Fruit fly (Drosophila melanogaster) whole organism, embryonic: ENCODE data around the gene dpr20.

ENCODE experiments used
- Adf1 ChIP-seq: fragments of 200-800 bp; sonication (Bioruptor generic); IDR thresholded peaks from 2 replicates; pipeline ENCODE4 v1.3.6; 2022; ENCODE audit warnings: missing biosample characterization, missing genetic modification characterization
- Aef1 ChIP-seq: fragments of 200-800 bp; sonication (Bioruptor generic); IDR thresholded peaks from 3 replicates; pipeline ENCODE4 v1.3.6; 2022; ENCODE audit warnings: missing biosample characterization, missing genetic modification characterization
- Atf-2 ChIP-seq: fragments of 200-800 bp; sonication (Bioruptor generic); optimal IDR thresholded peaks from 2 replicates; lab custom pipeline; 2016; ENCODE audit warnings: missing biosample characterization, missing genetic modification characterization
- Awh ChIP-seq: fragments of 200-800 bp; sonication (Bioruptor generic); IDR thresholded peaks from 2 replicates; pipeline ENCODE4, ENCODE4 v1.3.6; 2022; ENCODE audit warnings: missing biosample characterization, missing genetic modification characterization
- BEAF-32 ChIP-seq: fragments of 200-800 bp; sonication (Bioruptor generic); optimal IDR thresholded peaks from 3 replicates; lab custom pipeline; 2017; ENCODE audit warnings: missing biosample characterization, missing genetic modification characterization, mild to moderate bottlenecking, moderate library complexity, missing genetic modification reagents
- CG10321 ChIP-seq: fragments of 200-800 bp; sonication (Bioruptor generic); IDR thresholded peaks from 2 replicates; pipeline ENCODE4 v1.3.6; 2022; ENCODE audit warnings: missing biosample characterization, missing genetic modification characterization
- CG12942 ChIP-seq: fragments of 200-800 bp; sonication (Bioruptor generic); optimal IDR thresholded peaks from 3 replicates; lab custom pipeline; 2016; ENCODE audit warnings: missing biosample characterization, missing genetic modification characterization
- CG14050 ChIP-seq: fragments of 200-800 bp; sonication (Bioruptor generic); IDR thresholded peaks from 3 replicates; pipeline ENCODE4 v1.3.6; 2022; ENCODE audit warnings: missing biosample characterization, missing genetic modification characterization
- CG1602 ChIP-seq: fragments of 200-800 bp; sonication (Bioruptor generic); optimal IDR thresholded peaks from 3 replicates; lab custom pipeline; 2016; ENCODE audit warnings: missing biosample characterization, missing genetic modification characterization
- CG17359 ChIP-seq: fragments of 200-800 bp; sonication (Bioruptor generic); optimal IDR thresholded peaks from 3 replicates; lab custom pipeline; 2018; ENCODE audit warnings: missing biosample characterization, mild to moderate bottlenecking, missing genetic modification characterization, moderate library complexity
- CG1792 ChIP-seq: fragments of 200-800 bp; sonication (Bioruptor generic); optimal IDR thresholded peaks from 2 replicates; lab custom pipeline; 2016; ENCODE audit warnings: missing biosample characterization, missing genetic modification characterization
- CG1832 ChIP-seq: fragments of 200-800 bp; sonication (Bioruptor generic); optimal IDR thresholded peaks from 2 replicates; lab custom pipeline; 2017; ENCODE audit warnings: missing biosample characterization, mild to moderate bottlenecking, missing genetic modification characterization, inconsistent platforms
- CG18619 ChIP-seq: fragments of 200-800 bp; sonication (Bioruptor generic); optimal IDR thresholded peaks from 3 replicates; lab custom pipeline; 2017; ENCODE audit warnings: missing biosample characterization, mild to moderate bottlenecking, missing genetic modification characterization
- CG30020 ChIP-seq: fragments of 200-800 bp; optimal IDR thresholded peaks from 2 replicates; lab custom pipeline; 2019; ENCODE audit warnings: missing biosample characterization, mild to moderate bottlenecking, missing genetic modification characterization, moderate library complexity
- CG30403 ChIP-seq: fragments of 200-800 bp; sonication (Bioruptor generic); optimal IDR thresholded peaks from 3 replicates; lab custom pipeline; 2016; ENCODE audit warnings: missing biosample characterization, missing genetic modification characterization
- CG33557 ChIP-seq: fragments of 200-800 bp; sonication (Bioruptor generic); optimal IDR thresholded peaks from 2 replicates; lab custom pipeline; 2019; ENCODE audit warnings: missing biosample characterization, mild to moderate bottlenecking, missing genetic modification characterization, moderate library complexity
- CG34422 ChIP-seq: fragments of 200-800 bp; sonication (Bioruptor generic); IDR thresholded peaks from 3 replicates; pipeline ENCODE4 v1.3.6; 2022; ENCODE audit warnings: missing biosample characterization, missing genetic modification characterization
- CG3847 ChIP-seq: fragments of 200-800 bp; sonication (Bioruptor generic); IDR thresholded peaks from 2 replicates; pipeline ENCODE4 v1.3.6; 2022; ENCODE audit warnings: missing biosample characterization, missing genetic modification characterization
- CG43689 ChIP-seq: fragments of 200-800 bp; sonication (Bioruptor generic); IDR thresholded peaks from 2 replicates; pipeline ENCODE4 v1.3.6; 2022; ENCODE audit warnings: missing biosample characterization, missing genetic modification characterization
- CG6654 ChIP-seq: fragments of 200-800 bp; sonication (Bioruptor generic); optimal IDR thresholded peaks from 2 replicates; lab custom pipeline; 2017; ENCODE audit warnings: missing biosample characterization, mild to moderate bottlenecking, missing genetic modification characterization
- CG7839 ChIP-seq: fragments of 200-800 bp; sonication (Bioruptor generic); optimal IDR thresholded peaks from 3 replicates; lab custom pipeline; 2018; ENCODE audit warnings: missing biosample characterization, mild to moderate bottlenecking, missing genetic modification characterization, moderate library complexity
- CoRest ChIP-seq: fragments of 200-800 bp; sonication (Bioruptor generic); optimal IDR thresholded peaks from 3 replicates; lab custom pipeline; 2018; ENCODE audit warnings: missing biosample characterization, mild to moderate bottlenecking, missing genetic modification characterization, moderate library complexity
- Dad ChIP-seq: fragments of 200-800 bp; sonication (Bioruptor generic); optimal IDR thresholded peaks from 3 replicates; lab custom pipeline; 2016; ENCODE audit warnings: missing biosample characterization, missing genetic modification characterization
- Dip3 ChIP-seq: fragments of 200-800 bp; sonication (Bioruptor generic); optimal IDR thresholded peaks from 3 replicates; lab custom pipeline; 2016; ENCODE audit warnings: missing biosample characterization, missing genetic modification characterization
- Doc2 ChIP-seq: fragments of 200-800 bp; sonication (Bioruptor generic); IDR thresholded peaks from 2 replicates; pipeline ENCODE4 v1.3.6; 2022; ENCODE audit warnings: missing biosample characterization, missing genetic modification characterization
- Doc3 ChIP-seq: fragments of 200-800 bp; sonication (Bioruptor generic); IDR thresholded peaks from 3 replicates; pipeline ENCODE4 v1.3.6; 2022; ENCODE audit warnings: missing biosample characterization, missing genetic modification characterization; ENCODE audit not compliant: partially characterized antibody
- E2f2 ChIP-seq: fragments of 200-800 bp; sonication (Bioruptor generic); IDR thresholded peaks from 2 replicates; pipeline ENCODE4 v1.3.6; 2022; ENCODE audit warnings: missing biosample characterization, missing genetic modification characterization
- ERR ChIP-seq: fragments of 200-800 bp; sonication (Bioruptor generic); optimal IDR thresholded peaks from 2 replicates; lab custom pipeline; 2016; ENCODE audit warnings: missing biosample characterization, missing genetic modification characterization
- HLH3B ChIP-seq: fragments of 200-800 bp; sonication (Bioruptor generic); IDR thresholded peaks from 2 replicates; pipeline ENCODE4 v1.3.6; 2022; ENCODE audit warnings: missing biosample characterization, missing genetic modification characterization
- HmgZ ChIP-seq: fragments of 200-800 bp; sonication (Bioruptor generic); optimal IDR thresholded peaks from 2 replicates; lab custom pipeline; 2018; ENCODE audit warnings: missing biosample characterization, mild to moderate bottlenecking, missing genetic modification characterization
- Hr51 ChIP-seq, 2 experiments: fragments of 200-800 bp; sonication (Bioruptor generic); optimal IDR thresholded peaks; 2 replicates in 1 of 2; 3 replicates in 1 of 2; lab custom pipeline; 2016 to 2018; ENCODE audit warnings: missing biosample characterization in 2 of 2, missing genetic modification characterization in 2 of 2, mild to moderate bottlenecking in 1 of 2, moderate library complexity in 1 of 2
- Mrtf ChIP-seq: fragments of 200-800 bp; sonication (Bioruptor generic); IDR thresholded peaks from 3 replicates; pipeline ENCODE4 v1.3.6; 2022; ENCODE audit warnings: missing biosample characterization, missing genetic modification characterization
- NFAT ChIP-seq: fragments of 200-800 bp; sonication (Bioruptor generic); IDR thresholded peaks from 2 replicates; pipeline ENCODE4 v1.3.6; 2022; ENCODE audit warnings: missing biosample characterization, missing genetic modification characterization
- Oaz ChIP-seq: fragments of 200-800 bp; sonication (Bioruptor generic); IDR thresholded peaks from 2 replicates; pipeline ENCODE4 v1.3.6; 2022; ENCODE audit warnings: missing biosample characterization, missing genetic modification characterization
- Poxn ChIP-seq: fragments of 200-800 bp; sonication (Bioruptor generic); IDR thresholded peaks from 2 replicates; pipeline ENCODE4 v1.3.6; 2022; ENCODE audit warnings: missing biosample characterization, missing genetic modification characterization
- Sry-δ ChIP-seq: fragments of 200-800 bp; sonication (Bioruptor generic); optimal IDR thresholded peaks from 2 replicates; lab custom pipeline; 2016; ENCODE audit warnings: missing biosample characterization, missing genetic modification characterization
- Taf1 ChIP-seq: fragments of 200-800 bp; sonication (Bioruptor generic); IDR thresholded peaks from 2 replicates; pipeline ENCODE4 v1.3.6; 2022; ENCODE audit warnings: missing biosample characterization, missing genetic modification characterization
- Usf ChIP-seq: fragments of 200-800 bp; sonication (Bioruptor generic); optimal IDR thresholded peaks from 2 replicates; lab custom pipeline; 2017; ENCODE audit warnings: missing genotype, missing biosample characterization, missing genetic modification characterization
- Xbp1 ChIP-seq: fragments of 200-800 bp; sonication (Bioruptor generic); optimal IDR thresholded peaks from 3 replicates; lab custom pipeline; 2016; ENCODE audit warnings: missing biosample characterization, mild to moderate bottlenecking, missing genetic modification characterization
- YL-1 ChIP-seq: fragments of 200-800 bp; sonication (Bioruptor generic); optimal IDR thresholded peaks from 3 replicates; lab custom pipeline; 2017; ENCODE audit warnings: missing biosample characterization, mild to moderate bottlenecking, missing genetic modification characterization
- crp ChIP-seq, 2 experiments: fragments of 200-800 bp; sonication (Bioruptor generic); optimal IDR thresholded peaks; 2 replicates in 1 of 2; 3 replicates in 1 of 2; lab custom pipeline; 2017; ENCODE audit warnings: missing biosample characterization in 2 of 2, missing genetic modification characterization in 2 of 2, mild to moderate bottlenecking in 1 of 2, moderate library complexity in 1 of 2
- dpn ChIP-seq, 2 experiments: fragments of 200-800 bp; sonication (Bioruptor generic); optimal IDR thresholded peaks; 3 replicates each; lab custom pipeline; 2016; ENCODE audit warnings: missing biosample characterization in 2 of 2, missing genetic modification characterization in 2 of 2
- gce ChIP-seq: fragments of 200-800 bp; sonication (Bioruptor generic); IDR thresholded peaks from 3 replicates; pipeline ENCODE4 v1.3.6; 2022; ENCODE audit warnings: missing biosample characterization, missing genetic modification characterization
- klu ChIP-seq: fragments of 200-800 bp; sonication (Bioruptor generic); IDR thresholded peaks from 2 replicates; pipeline ENCODE4 v1.3.6; 2022; ENCODE audit warnings: missing biosample characterization, missing genetic modification characterization
- mam ChIP-seq: fragments of 200-800 bp; sonication (Bioruptor generic); optimal IDR thresholded peaks from 3 replicates; lab custom pipeline; 2016; ENCODE audit warnings: missing biosample characterization, missing genetic modification characterization
- oc ChIP-seq: fragments of 200-800 bp; sonication (Bioruptor generic); optimal IDR thresholded peaks from 2 replicates; lab custom pipeline; 2018; ENCODE audit warnings: missing biosample characterization, mild to moderate bottlenecking, missing genetic modification characterization, moderate library complexity
- prd ChIP-seq, 3 experiments: fragments of >200 bp in 2 of 3; fragments of 200-800 bp in 1 of 3; sonication (Bioruptor generic) in 1 of 3; optimal IDR thresholded peaks in 2 of 3; IDR thresholded peaks in 1 of 3; 2 replicates in 2 of 3; 3 replicates in 1 of 3; pipeline versions ENCODE4 v1.3.6 to Lab custom; 2017 to 2022; ENCODE audit warnings: missing biosample characterization in 1 of 3, missing genetic modification characterization in 1 of 3
- ranshi ChIP-seq: fragments of 200-800 bp; sonication (Bioruptor generic); IDR thresholded peaks from 2 replicates; pipeline ENCODE4 v1.3.6; 2022; ENCODE audit warnings: missing biosample characterization, missing genetic modification characterization
- row ChIP-seq: fragments of 200-800 bp; sonication (Bioruptor generic); IDR thresholded peaks from 3 replicates; pipeline ENCODE4 v1.3.6; 2022; ENCODE audit warnings: missing biosample characterization, missing genetic modification characterization
- slbo ChIP-seq: fragments of 200-800 bp; sonication (Bioruptor generic); IDR thresholded peaks from 2 replicates; pipeline ENCODE4 v1.3.6; 2022; ENCODE audit warnings: missing biosample characterization, missing genetic modification characterization

Gene dpr20

dm6 chr3L:851061-851460, 6.0 kb downstream of the dpr20 start, which contains the start of gene Dci (continued):
- TF ChIP-seq Atf-2 (GFP tag; lab: Kevin White, UChicago) (peak; percentile 39), CG1792 (GFP tag; lab: Kevin White, UChicago) (peak; percentile 47), Adf1 (GFP tag; lab: Robert Waterston, UW) (peak; percentile 60), Dip3 (peak; percentile 68), CG30020 (no peak), Taf1 (GFP tag; lab: Robert Waterston, UW) (peak; percentile 50; the same call in 1 of the 2 replicates), CG3847 (peak; percentile 88), Dad (peak; percentile 77), NFAT (GFP tag; lab: Robert Waterston, UW) (peak; percentile 68), CG12942 (GFP tag; lab: Kevin White, UChicago) (peak; percentile 66), CG34422 (GFP tag; lab: Robert Waterston, UW) (peak; percentile 91), CG30403 (GFP tag; lab: Kevin White, UChicago) (peak; percentile 85), crp (GFP tag; optimal IDR thresholded peaks at IDR 0.05; lab: Kevin White, UChicago) (peak in 1 of 2 experiments; percentile 7), HLH3B (GFP tag; lab: Robert Waterston, UW) (peak; percentile 59; the same call in 1 of the 2 replicates), Oaz (peak; percentile 59), Awh (peak; percentile 57), CG10321 (GFP tag; lab: Robert Waterston, UW) (peak; percentile 48; the same call in 1 of the 2 replicates), CG14050 (GFP tag; lab: Robert Waterston, UW) (peak; percentile 53; the same call in 2 of the 3 replicates), Mrtf (GFP tag; lab: Robert Waterston, UW) (0 out of 3 replicates have a peak, but pooled peaks have one; percentile 38), CG17359 (no peak), YL-1 (GFP tag; lab: Kevin White, UChicago) (no peak), CG33557 (GFP tag; lab: Kevin White, UChicago) (no peak), CG6654 (GFP tag; lab: Kevin White, UChicago) (no peak), mam (peak; percentile 89), dpn (GFP tag; optimal IDR thresholded peaks at IDR 0.05; lab: Kevin White, UChicago) (peak; percentile 83 to 84), CG43689 (GFP tag; lab: Robert Waterston, UW) (0 out of 2 replicates have a peak, but pooled peaks have one; percentile 16), Aef1 (GFP tag; lab: Robert Waterston, UW) (peak; percentile 87), Doc3 (GFP tag; lab: Robert Waterston, UW) (peak; percentile 92), HmgZ (tag; lab: Kevin White, UChicago) (peak; percentile 77), Hr51 (GFP tag; optimal IDR thresholded peaks at IDR 0.05; lab: Kevin White, UChicago) (peak; percentile 53 to 71), ranshi (GFP tag; lab: Robert Waterston, UW) (peak; percentile 49; the same call in 1 of the 2 replicates), CG7839 (tag; lab: Kevin White, UChicago) (peak; percentile 49), CG1602 (GFP tag; lab: Kevin White, UChicago) (peak; percentile 71), BEAF-32 (GFP tag; lab: Kevin White, UChicago) (peak; percentile 88), klu (GFP tag; lab: Robert Waterston, UW) (peak; percentile 37; the same call in 1 of the 2 replicates), Sry-δ (peak; percentile 74), row (GFP tag; lab: Robert Waterston, UW) (peak; percentile 96), slbo (GFP tag; lab: Robert Waterston, UW) (peak; percentile 93), oc (tag; lab: Kevin White, UChicago) (peak; percentile 59), ERR (GFP tag; lab: Kevin White, UChicago) (peak; percentile 39), CG1832 (no peak), E2f2 (peak; percentile 96), CoRest (tag; lab: Kevin White, UChicago) (peak; percentile 84), Usf (GFP tag; lab: Kevin White, UChicago) (peak; percentile 31), gce (GFP tag; lab: Robert Waterston, UW) (peak; percentile 42; the same call in 1 of the 3 replicates), Xbp1 (GFP tag; lab: Kevin White, UChicago) (peak; percentile 87), Poxn (GFP tag; lab: Robert Waterston, UW) (peak; percentile 64; the same call in 1 of the 2 replicates), Doc2 (no peak), prd (optimal IDR thresholded peaks at IDR 0.05; lab: Kevin White, UChicago) (no peak), prd (GFP tag; IDR thresholded peaks at IDR 0.05; lab: Robert Waterston, UW) (peak; percentile 91), CG18619 (GFP tag; lab: Kevin White, UChicago) (peak; percentile 28)
